Worm (Caenorhabditis elegans) whole organism, L3 larva: ENCODE results near the gene EGAP1.1.

Experiments used
- R02D3.7 ChIP-seq: fragments of 150-350 bp; optimal IDR thresholded peaks from 2 replicates; lab custom pipeline; 2014; ENCODE audit warnings: missing biosample characterization, missing genetic modification characterization
- ZK546.5 ChIP-seq: sonication (generic microtip); optimal IDR thresholded peaks from 2 replicates; lab custom pipeline; 2017; ENCODE audit warnings: missing biosample characterization, missing genetic modification characterization
- ama-1 ChIP-seq: fragments of 150-350 bp; optimal IDR thresholded peaks from 2 replicates; lab custom pipeline; 2018
- ceh-16 ChIP-seq: sonication (generic microtip); optimal IDR thresholded peaks from 2 replicates; lab custom pipeline; 2017; ENCODE audit warnings: missing biosample characterization, missing genetic modification characterization
- ceh-9 ChIP-seq: sonication (generic microtip); optimal IDR thresholded peaks from 2 replicates; lab custom pipeline; 2018; ENCODE audit warnings: missing biosample characterization, missing genetic modification characterization
- daf-12 ChIP-seq: fragments of 150-350 bp; optimal IDR thresholded peaks from 2 replicates; lab custom pipeline; 2014; ENCODE audit warnings: missing biosample characterization, missing genetic modification reagents, missing genetic modification characterization
- egl-27 ChIP-seq: sonication (generic microtip); optimal IDR thresholded peaks from 4 replicates; lab custom pipeline; 2017; ENCODE audit warnings: missing biosample characterization, missing genetic modification reagents, missing genetic modification characterization
- elt-2 ChIP-seq: sonication (generic microtip); optimal IDR thresholded peaks from 2 replicates; lab custom pipeline; 2016; ENCODE audit warnings: missing genetic modification reagents, mild to moderate bottlenecking, missing genetic modification characterization, missing compliant biosample characterization
- elt-3 ChIP-seq, 3 experiments: fragments of 150-350 bp in 1 of 3; sonication (generic microtip) in 2 of 3; optimal IDR thresholded peaks; 2 replicates in 2 of 3; 4 replicates in 1 of 3; lab custom pipeline; 2014 to 2017; ENCODE audit warnings: missing biosample characterization in 3 of 3, missing genetic modification characterization in 3 of 3
- eor-1 ChIP-seq, 2 experiments: fragments of 150-350 bp; optimal IDR thresholded peaks; 2 replicates each; lab custom pipeline; 2014 to 2018; ENCODE audit warnings: missing biosample characterization in 2 of 2, missing genetic modification characterization in 2 of 2
- fkh-2 ChIP-seq: fragments of 150-350 bp; optimal IDR thresholded peaks from 2 replicates; lab custom pipeline; 2014; ENCODE audit warnings: missing biosample characterization, missing genetic modification reagents, missing genetic modification characterization
- hmg-11 ChIP-seq: sonication (generic microtip); optimal IDR thresholded peaks from 2 replicates; lab custom pipeline; 2016; ENCODE audit warnings: missing genetic modification characterization, missing compliant biosample characterization
- jun-1 ChIP-seq: fragments of 150-350 bp; optimal IDR thresholded peaks from 2 replicates; lab custom pipeline; 2014; ENCODE audit warnings: missing biosample characterization, missing genetic modification reagents, missing genetic modification characterization
- lin-15B ChIP-seq: fragments of 150-350 bp; optimal IDR thresholded peaks from 2 replicates; lab custom pipeline; 2014; ENCODE audit warnings: missing biosample characterization, missing genetic modification characterization
- lin-39 ChIP-seq: fragments of 150-350 bp; optimal IDR thresholded peaks from 2 replicates; lab custom pipeline; 2018; ENCODE audit warnings: missing biosample characterization, missing genetic modification reagents, missing genetic modification characterization
- lsy-12 ChIP-seq: sonication (generic microtip); optimal IDR thresholded peaks from 2 replicates; lab custom pipeline; 2016; ENCODE audit warnings: mild to moderate bottlenecking, missing genetic modification characterization, missing compliant biosample characterization
- mdl-1 ChIP-seq: fragments of 150-350 bp; optimal IDR thresholded peaks from 2 replicates; lab custom pipeline; 2014; ENCODE audit warnings: missing biosample characterization, missing genetic modification characterization
- mml-1 ChIP-seq: fragments of 150-350 bp; sonication (generic microtip); optimal IDR thresholded peaks from 3 replicates; lab custom pipeline; 2014; ENCODE audit warnings: missing biosample characterization, missing genetic modification characterization
- nhr-11 ChIP-seq: fragments of 150-350 bp; optimal IDR thresholded peaks from 2 replicates; lab custom pipeline; 2014; ENCODE audit warnings: missing biosample characterization, missing genetic modification characterization
- nhr-12 ChIP-seq: fragments of 150-350 bp; optimal IDR thresholded peaks from 2 replicates; lab custom pipeline; 2014; ENCODE audit warnings: missing biosample characterization, missing genetic modification characterization
- nhr-237 ChIP-seq: fragments of 150-350 bp; optimal IDR thresholded peaks from 2 replicates; lab custom pipeline; 2014; ENCODE audit warnings: missing biosample characterization, missing genetic modification characterization
- nhr-25 ChIP-seq: sonication (generic microtip); optimal IDR thresholded peaks from 2 replicates; lab custom pipeline; 2017; ENCODE audit warnings: missing biosample characterization, missing genetic modification characterization
- nhr-28 ChIP-seq: fragments of 150-350 bp; optimal IDR thresholded peaks from 2 replicates; lab custom pipeline; 2014; ENCODE audit warnings: missing biosample characterization, missing genetic modification characterization
- nhr-43 ChIP-seq: sonication (generic microtip); optimal IDR thresholded peaks from 2 replicates; lab custom pipeline; 2016; ENCODE audit warnings: mild to moderate bottlenecking, missing genetic modification characterization, missing compliant biosample characterization; ENCODE audit not compliant: poor library complexity, severe bottlenecking
- pha-4 ChIP-seq: fragments of 150-350 bp; optimal IDR thresholded peaks from 2 replicates; lab custom pipeline; 2014; ENCODE audit warnings: missing biosample characterization, missing genetic modification reagents, missing genetic modification characterization
- pqm-1 ChIP-seq: fragments of 150-350 bp; optimal IDR thresholded peaks from 2 replicates; lab custom pipeline; 2017; ENCODE audit warnings: missing biosample characterization, missing genetic modification characterization, inconsistent platforms
- sea-2 ChIP-seq: fragments of 150-350 bp; sonication (generic microtip); optimal IDR thresholded peaks from 4 replicates; lab custom pipeline; 2014; ENCODE audit warnings: missing biosample characterization, missing genetic modification reagents, missing genetic modification characterization
- snpc-4 ChIP-seq: fragments of 150-350 bp; optimal IDR thresholded peaks from 2 replicates; lab custom pipeline; 2014; ENCODE audit warnings: missing biosample characterization, missing genetic modification characterization
- tbx-2 ChIP-seq: sonication (generic microtip); optimal IDR thresholded peaks from 2 replicates; lab custom pipeline; 2016; ENCODE audit warnings: mild to moderate bottlenecking, missing genetic modification characterization, missing compliant biosample characterization
- unc-39 ChIP-seq: sonication (generic microtip); optimal IDR thresholded peaks from 4 replicates; lab custom pipeline; 2017; ENCODE audit warnings: missing biosample characterization, missing genetic modification characterization
- zag-1 ChIP-seq: fragments of 150-350 bp; optimal IDR thresholded peaks from 2 replicates; lab custom pipeline; 2014; ENCODE audit warnings: missing biosample characterization, missing genetic modification characterization
- ztf-11 ChIP-seq: fragments of 150-350 bp; optimal IDR thresholded peaks from 2 replicates; lab custom pipeline; 2014; ENCODE audit warnings: missing biosample characterization, missing genetic modification characterization
- ztf-4 ChIP-seq: fragments of 150-350 bp; optimal IDR thresholded peaks from 2 replicates; lab custom pipeline; 2014; ENCODE audit warnings: missing biosample characterization, missing genetic modification characterization

The EGAP1.1 gene

DNA sequence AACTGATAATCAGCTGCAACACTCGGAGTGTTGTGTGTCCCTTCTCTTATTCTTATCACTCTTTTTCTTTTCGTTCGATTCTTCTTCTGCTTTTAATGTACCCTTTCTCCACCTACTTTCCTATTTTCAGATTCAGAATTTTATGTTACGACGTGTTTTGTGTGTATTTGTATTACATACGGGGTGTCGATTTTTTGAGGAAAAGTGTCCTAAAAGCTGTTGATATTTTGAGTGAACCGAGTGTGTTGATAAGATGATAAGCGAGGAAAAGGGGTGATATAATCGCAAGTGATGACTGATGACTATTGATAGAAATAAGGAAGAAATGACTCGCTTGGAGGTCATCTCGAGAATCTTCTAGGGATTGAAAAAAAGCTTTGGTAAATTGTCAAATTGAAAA is 44.4 kb upstream of the EGAP1.1 start (continued):
- TF ChIP-seq jun-1 (tag; lab: Kevin White, UChicago) (peak; percentile 50), ztf-11 (no peak), zag-1 (tag; lab: Kevin White, UChicago) (no peak)

DNA sequence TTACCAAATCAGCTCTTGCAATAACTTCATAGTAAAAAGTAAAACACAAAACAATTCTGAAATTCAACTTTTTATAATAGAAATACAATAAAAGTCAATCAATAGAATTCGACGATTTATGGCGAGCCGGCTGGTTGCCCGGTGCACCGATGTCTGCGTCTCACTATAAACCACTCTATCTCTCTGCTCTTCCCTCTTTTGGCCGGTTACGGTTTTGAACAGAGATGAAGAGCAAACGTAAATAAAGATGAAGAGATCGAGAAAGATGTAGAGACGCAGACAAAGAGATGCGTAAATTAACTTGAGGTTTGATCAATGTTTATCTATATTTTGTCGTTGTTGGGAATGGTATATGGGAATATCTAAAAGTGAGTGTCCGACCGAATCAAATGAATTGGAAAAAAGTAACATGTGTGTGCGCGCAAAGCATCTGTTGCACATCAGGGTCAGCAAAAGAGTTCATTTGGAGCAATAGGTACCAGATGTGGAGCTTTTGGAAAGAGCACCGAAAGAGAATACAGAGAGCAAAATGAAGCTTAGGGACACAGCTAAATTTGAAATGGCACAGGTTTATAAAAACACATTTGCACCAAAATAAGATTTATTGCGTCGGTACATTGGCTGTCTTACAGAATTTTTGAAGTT is 43.4 kb upstream of the EGAP1.1 start:
- TF ChIP-seq lin-39 (tag; lab: Kevin White, UChicago) (no peak), elt-2 (peak; percentile 30), snpc-4 (no peak), pha-4 (peak; percentile 93), nhr-28 (tag; lab: Kevin White, UChicago) (no peak), sea-2 (GFP tag; lab: Kevin White, UChicago) (no peak), zag-1 (tag; lab: Kevin White, UChicago) (no peak)

DNA sequence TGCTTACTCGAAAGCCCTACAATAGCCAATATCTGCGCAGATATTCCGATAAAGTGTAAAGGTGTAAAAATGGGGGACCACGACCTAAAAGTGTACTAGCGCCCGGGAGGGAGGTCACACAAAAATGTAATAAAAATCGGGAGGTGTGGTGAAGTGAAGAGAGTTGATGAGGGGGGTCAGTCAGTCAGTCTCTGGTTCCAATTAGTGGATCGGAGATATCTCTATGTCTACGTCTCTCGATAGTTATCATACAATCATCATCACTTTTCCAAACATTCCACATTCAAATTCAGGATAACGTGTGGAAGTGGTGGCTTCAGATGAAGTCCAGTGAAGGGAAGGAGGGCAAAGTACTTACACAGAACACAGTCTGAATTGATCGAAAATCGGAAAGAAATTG is 39.0 kb upstream of the EGAP1.1 start:
- TF ChIP-seq eor-1 (tag; optimal IDR thresholded peaks at IDR 0.05; lab: Kevin White, UChicago) (no peak), ZK546.5 (tag; lab: Kevin White, UChicago) (no peak), nhr-11 (tag; lab: Kevin White, UChicago) (no peak), lsy-12 (no peak), nhr-43 (tag; lab: Kevin White, UChicago) (no peak), pha-4 (no peak), nhr-12 (tag; lab: Kevin White, UChicago) (no peak), ztf-11 (no peak), ama-1 (lab: Kevin White, UChicago) (no peak), pqm-1 (tag; lab: Kevin White, UChicago) (no peak), nhr-25 (tag; lab: Kevin White, UChicago) (no peak), egl-27 (tag; lab: Kevin White, UChicago) (no peak), lin-15B (tag; lab: Kevin White, UChicago) (no peak), ceh-16 (no peak)

DNA sequence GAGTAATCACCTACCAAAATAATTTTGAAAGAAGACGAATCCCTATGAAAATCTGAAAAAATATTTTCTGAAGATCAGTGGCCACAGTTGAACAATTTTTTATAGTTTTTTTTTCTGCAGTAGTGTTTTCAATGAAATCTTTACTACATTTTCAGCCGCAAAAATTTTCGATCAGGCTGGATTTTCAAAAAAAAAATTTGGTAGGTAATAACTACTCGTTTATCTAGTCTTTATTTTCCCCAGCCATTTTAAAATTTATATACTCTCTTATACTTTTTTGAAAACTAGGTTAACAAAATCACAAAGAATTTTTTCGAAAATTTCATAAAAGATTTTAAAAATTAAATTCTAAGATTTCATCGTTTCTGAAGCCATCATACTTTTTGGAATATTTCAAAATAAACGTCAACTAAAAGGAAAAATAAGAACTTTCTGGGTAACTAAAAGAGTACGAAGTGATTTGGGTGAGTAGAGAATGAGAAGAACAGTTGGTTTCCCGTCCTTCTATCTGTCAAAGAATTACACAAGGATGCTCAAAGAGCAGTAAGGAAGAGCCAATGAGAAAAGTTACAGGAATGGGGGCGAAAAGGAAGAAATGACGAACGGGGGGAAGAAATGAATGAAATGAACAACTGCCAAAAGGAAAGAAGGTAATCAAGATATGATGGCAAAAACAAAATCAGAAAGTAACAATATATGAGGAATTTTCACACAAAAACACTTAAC is 38.1 kb upstream of the EGAP1.1 start, which contains the start of gene mlp-1:
Gene mlp-1, minus strand, starts transcription at position 51 of the 726 bp plus-strand sequence.
- TF ChIP-seq ztf-4 (tag; lab: Kevin White, UChicago) = no peak
- TF ChIP-seq ama-1 (lab: Kevin White, UChicago) = no peak
- TF ChIP-seq lin-39 (tag; lab: Kevin White, UChicago) = no peak
- no peak for TF ChIP-seq unc-39 (tag; lab: Kevin White, UChicago)
- no peak for TF ChIP-seq sea-2 (GFP tag; lab: Kevin White, UChicago)
- no peak for TF ChIP-seq elt-2
- TF ChIP-seq tbx-2 = no peak
- TF ChIP-seq ztf-11 = no peak
- TF ChIP-seq zag-1 (tag; lab: Kevin White, UChicago) = no peak
- TF ChIP-seq snpc-4 = no peak
- TF ChIP-seq, all 47 proteins: peak for 0

DNA sequence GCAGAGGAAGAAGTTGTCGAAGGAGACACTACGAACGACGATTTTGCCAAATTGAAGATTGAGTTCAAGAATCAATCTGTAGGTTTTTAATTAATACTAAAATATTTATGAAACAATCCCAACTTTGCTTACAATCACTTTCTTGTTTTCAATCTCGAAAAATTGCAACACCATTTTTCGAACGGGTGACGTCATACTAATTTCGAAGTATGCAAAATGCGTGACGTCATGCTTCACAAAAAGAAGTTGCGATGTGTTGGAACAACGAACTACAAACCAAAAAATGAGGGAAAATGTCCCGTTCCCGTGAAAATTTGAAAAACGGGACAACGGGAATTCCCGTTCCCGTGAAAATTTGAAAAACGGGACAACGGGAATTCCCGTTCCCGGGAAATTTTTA is 30.6 kb upstream of the EGAP1.1 start:
- TF ChIP-seq sea-2 (GFP tag; lab: Kevin White, UChicago) (no peak), ceh-9 (tag; lab: Kevin White, UChicago) (no peak), lsy-12 (no peak), mdl-1 (tag; lab: Kevin White, UChicago) (no peak), fkh-2 (tag; lab: Kevin White, UChicago) (no peak), mml-1 (tag; lab: Kevin White, UChicago) (no peak), hmg-11 (tag; lab: Kevin White, UChicago) (no peak)
- TF ChIP-seq, all 47 proteins: peak for 0

DNA sequence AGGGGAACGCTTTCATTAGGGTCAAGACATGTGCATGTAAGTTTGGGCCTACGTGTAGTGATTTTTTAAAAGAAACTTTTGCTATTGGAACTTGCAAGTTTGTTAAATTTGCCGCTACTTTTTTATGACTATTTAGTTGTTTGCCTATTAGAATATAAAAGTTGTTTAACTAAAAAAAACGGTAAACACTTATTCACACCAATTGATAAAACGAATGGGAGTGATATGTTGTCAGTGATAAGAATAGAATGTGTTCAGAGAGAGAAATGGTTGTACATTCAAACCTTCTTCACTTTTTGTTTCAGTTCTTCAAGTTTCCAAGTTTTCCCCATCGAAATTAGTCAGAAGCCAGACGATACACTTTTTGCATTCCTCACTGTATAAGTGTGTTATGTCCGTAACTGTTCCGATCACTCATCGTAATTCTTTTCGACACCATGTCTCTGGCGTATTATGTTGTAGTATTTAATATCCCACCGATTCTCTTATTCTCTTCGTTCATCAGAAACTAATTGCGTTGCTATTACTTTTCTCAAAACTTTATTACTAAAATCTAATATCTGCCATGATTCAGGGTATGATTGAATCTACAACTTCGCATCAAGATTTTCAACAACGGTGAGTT is 28.9 kb upstream of the EGAP1.1 start, which contains the start of gene dct-6:
Gene dct-6, plus strand, starts transcription at position 575 of the 625 bp plus-strand sequence.
- TF ChIP-seq tbx-2 (no peak), egl-27 (tag; lab: Kevin White, UChicago) (no peak), ama-1 (lab: Kevin White, UChicago) (no peak), pqm-1 (tag; lab: Kevin White, UChicago) (peak; percentile 80), nhr-11 (tag; lab: Kevin White, UChicago) (no peak), elt-3 (tag; optimal IDR thresholded peaks at IDR 0.05; lab: Kevin White, UChicago) (no peak), lsy-12 (no peak), R02D3.7 (tag; lab: Kevin White, UChicago) (no peak), sea-2 (GFP tag; lab: Kevin White, UChicago) (no peak), pha-4 (peak; percentile 47), daf-12 (tag; lab: Kevin White, UChicago) (no peak), nhr-237 (tag; lab: Kevin White, UChicago) (no peak), ceh-16 (no peak), ztf-4 (tag; lab: Kevin White, UChicago) (no peak), lin-15B (tag; lab: Kevin White, UChicago) (no peak), elt-2 (peak; percentile 66)
